Fruit fly (Drosophila melanogaster): ENCODE data around the gene Doc3.

Gene Doc3

dm6 chr3L:9045318-9045717 lies 40.3 kb downstream of the Doc3 start (continued):
- TF ChIP-seq sens-2 (GFP tag; IDR thresholded peaks at IDR 0.05) = peak; percentile 70
- peak; percentile 24 for TF ChIP-seq gsb-n (tag; optimal IDR thresholded peaks at IDR 0.05)
- no peak for TF ChIP-seq CG16779 (GFP tag; IDR thresholded peaks at IDR 0.05)
- TF ChIP-seq dmrt99B (tag; optimal IDR thresholded peaks at IDR 0.05) = peak; percentile 82
- TF ChIP-seq sqz (GFP tag; optimal IDR thresholded peaks at IDR 0.05) = peak; percentile 23
- no peak for TF ChIP-seq en (GFP tag; optimal IDR thresholded peaks at IDR 0.05)
- no peak for TF ChIP-seq GATAe (GFP tag; conservative IDR thresholded peaks at IDR 0.05)
- TF ChIP-seq CG4730 (GFP tag; IDR thresholded peaks at IDR 0.05) = peak; percentile 75
- TF ChIP-seq CG12744 (GFP tag; optimal IDR thresholded peaks at IDR 0.05) = no peak
- TF ChIP-seq H2.0 (GFP tag; IDR thresholded peaks at IDR 0.05) = peak; percentile 37
- TF ChIP-seq CG11695 (GFP tag; IDR thresholded peaks at IDR 0.05) = peak; percentile 82
- no peak for TF ChIP-seq Stat92E (GFP tag; optimal IDR thresholded peaks at IDR 0.05)
- TF ChIP-seq Med (GFP tag) = peak; percentile 95
- TF ChIP-seq CG14860 (GFP tag; IDR thresholded peaks at IDR 0.05; ENCODE audit: partially characterized antibody) = no peak
- no peak for TF ChIP-seq stwl (tag; optimal IDR thresholded peaks at IDR 0.05)
- no peak for TF ChIP-seq salm (tag; optimal IDR thresholded peaks at IDR 0.05)
- TF ChIP-seq CG12155 (GFP tag; optimal IDR thresholded peaks at IDR 0.05) = no peak
- no peak for TF ChIP-seq Dek (tag; optimal IDR thresholded peaks at IDR 0.05)
- no peak for TF ChIP-seq CG13123 (GFP tag; optimal IDR thresholded peaks at IDR 0.05)
- peak; percentile 81 for TF ChIP-seq CG14441 (GFP tag; IDR thresholded peaks at IDR 0.05)
- peak; percentile 74 for TF ChIP-seq fd96Cb (tag; optimal IDR thresholded peaks at IDR 0.05)
- TF ChIP-seq trem (tag; optimal IDR thresholded peaks at IDR 0.05) = peak; percentile 53
- peak; percentile 44 for TF ChIP-seq CG1647 (GFP tag; optimal IDR thresholded peaks at IDR 0.05)
- no peak for TF ChIP-seq tna (GFP tag; IDR thresholded peaks at IDR 0.05; ENCODE audit: partially characterized antibody)
- no peak for TF ChIP-seq hkb (optimal IDR thresholded peaks at IDR 0.05)
- TF ChIP-seq hkb (GFP tag; IDR thresholded peaks at IDR 0.05) = peak; percentile 90
- TF ChIP-seq YL-1 (GFP tag; optimal IDR thresholded peaks at IDR 0.05) = no peak
- peak; percentile 52; the same call in 1 of the 2 replicates for TF ChIP-seq CG32767 (GFP tag; IDR thresholded peaks at IDR 0.05)
- TF ChIP-seq CG6765 (GFP tag; optimal IDR thresholded peaks at IDR 0.05) = peak; percentile 18
- peak; percentile 26 for TF ChIP-seq slp2 (GFP tag; optimal IDR thresholded peaks at IDR 0.05)
- TF ChIP-seq CG18764 (GFP tag; optimal IDR thresholded peaks at IDR 0.05) = peak; percentile 31
- peak; percentile 34 for TF ChIP-seq CG12236 (GFP tag; optimal IDR thresholded peaks at IDR 0.05)
- no peak for TF ChIP-seq pho (GFP tag; optimal IDR thresholded peaks at IDR 0.05)
- TF ChIP-seq klu (GFP tag; IDR thresholded peaks at IDR 0.05) = peak; percentile 44; the same call in 1 of the 2 replicates
- TF ChIP-seq CG17385 (GFP tag; optimal IDR thresholded peaks at IDR 0.05) = peak; percentile 40
- peak; percentile 84 for TF ChIP-seq vvl (GFP tag; IDR thresholded peaks at IDR 0.05)
- peak; percentile 61 for TF ChIP-seq pb (GFP tag; optimal IDR thresholded peaks at IDR 0.05)
- peak in 1 of 2 experiments; percentile 19 for TF ChIP-seq Hr78 (GFP tag; optimal IDR thresholded peaks at IDR 0.05)
- peak; percentile 21 for TF ChIP-seq TFAM (GFP tag; optimal IDR thresholded peaks at IDR 0.05)
- no peak for TF ChIP-seq CG31388 (GFP tag; optimal IDR thresholded peaks at IDR 0.05)
- TF ChIP-seq CG4424 (GFP tag; optimal IDR thresholded peaks at IDR 0.05) = peak; percentile 68
- TF ChIP-seq fd3F (GFP tag; optimal IDR thresholded peaks at IDR 0.05) = no peak
- TF ChIP-seq BEAF-32 (GFP tag; optimal IDR thresholded peaks at IDR 0.05) = no peak
- peak; percentile 59 for TF ChIP-seq gsb (GFP tag; IDR thresholded peaks at IDR 0.05)
- no peak for TF ChIP-seq da (GFP tag; optimal IDR thresholded peaks at IDR 0.05)
- peak; percentile 77 for TF ChIP-seq Blimp-1 (GFP tag; optimal IDR thresholded peaks at IDR 0.05)
- no peak for TF ChIP-seq nau (GFP tag; optimal IDR thresholded peaks at IDR 0.05)
- TF ChIP-seq phol (tag; optimal IDR thresholded peaks at IDR 0.05) = peak; percentile 73
- TF ChIP-seq dmrt11E (tag; optimal IDR thresholded peaks at IDR 0.05) = peak; percentile 65
- peak; percentile 13 for TF ChIP-seq Sry-β (GFP tag; optimal IDR thresholded peaks at IDR 0.05)
- no peak for TF ChIP-seq Hand (GFP tag; optimal IDR thresholded peaks at IDR 0.05)

Data from whole organism, embryonic.